Fruit fly (Drosophila melanogaster) whole organism, embryonic: ENCODE measurements around the gene CG9630.

ENCODE experiments used
- ATbp ChIP-seq: fragments of 200-800 bp; sonication (Bioruptor generic); optimal IDR thresholded peaks from 2 replicates; lab custom pipeline; 2017; ENCODE audit warnings: missing biosample characterization, mild to moderate bottlenecking, missing genetic modification characterization, missing genetic modification reagents
- CG10321 ChIP-seq: fragments of 200-800 bp; sonication (Bioruptor generic); IDR thresholded peaks from 2 replicates; pipeline ENCODE4 v1.3.6; 2022; ENCODE audit warnings: missing biosample characterization, missing genetic modification characterization
- CG14860 ChIP-seq: fragments of 200-800 bp; sonication (Bioruptor generic); IDR thresholded peaks from 3 replicates; pipeline ENCODE4 v1.3.6; 2022; ENCODE audit warnings: missing biosample characterization, missing genetic modification characterization; ENCODE audit not compliant: partially characterized antibody
- CG15269 ChIP-seq: fragments of 200-800 bp; sonication (Bioruptor generic); optimal IDR thresholded peaks from 2 replicates; lab custom pipeline; 2018; ENCODE audit warnings: missing biosample characterization, mild to moderate bottlenecking, missing genetic modification characterization, moderate library complexity
- CG17361 ChIP-seq: fragments of 200-800 bp; sonication (Bioruptor generic); IDR thresholded peaks from 3 replicates; pipeline ENCODE4 v1.3.6; 2022; ENCODE audit warnings: missing biosample characterization, missing genetic modification characterization
- CG1832 ChIP-seq: fragments of 200-800 bp; sonication (Bioruptor generic); optimal IDR thresholded peaks from 2 replicates; lab custom pipeline; 2017; ENCODE audit warnings: missing biosample characterization, mild to moderate bottlenecking, missing genetic modification characterization, inconsistent platforms
- CG32772 ChIP-seq: fragments of 200-800 bp; sonication (Bioruptor generic); IDR thresholded peaks from 2 replicates; pipeline ENCODE4 v1.3.6; 2022; ENCODE audit warnings: missing biosample characterization, missing genetic modification characterization
- CG34376 ChIP-seq: fragments of 200-800 bp; sonication (Bioruptor generic); optimal IDR thresholded peaks from 2 replicates; lab custom pipeline; 2018; ENCODE audit warnings: missing biosample characterization, mild to moderate bottlenecking, missing genetic modification characterization
- CG4360 ChIP-seq: fragments of 200-800 bp; sonication (Bioruptor generic); IDR thresholded peaks from 2 replicates; pipeline ENCODE4 v1.3.6; 2022; ENCODE audit warnings: missing biosample characterization, missing genetic modification characterization
- CG8359 ChIP-seq: fragments of 200-800 bp; sonication (Bioruptor generic); optimal IDR thresholded peaks from 2 replicates; lab custom pipeline; 2017; ENCODE audit warnings: missing biosample characterization, mild to moderate bottlenecking, missing genetic modification characterization, borderline replicate concordance
- CG9437 ChIP-seq: fragments of 200-800 bp; sonication (Bioruptor generic); optimal IDR thresholded peaks from 2 replicates; lab custom pipeline; 2018; ENCODE audit warnings: missing biosample characterization, mild to moderate bottlenecking, missing genetic modification characterization
- Nf-YC ChIP-seq: fragments of 200-800 bp; optimal IDR thresholded peaks from 3 replicates; lab custom pipeline; 2019; ENCODE audit warnings: missing biosample characterization, mild to moderate bottlenecking, missing genetic modification characterization, moderate library complexity
- Usf ChIP-seq: fragments of 200-800 bp; sonication (Bioruptor generic); optimal IDR thresholded peaks from 2 replicates; lab custom pipeline; 2017; ENCODE audit warnings: missing genotype, missing biosample characterization, missing genetic modification characterization
- dati ChIP-seq: fragments of 200-800 bp; sonication (Bioruptor generic); IDR thresholded peaks from 2 replicates; pipeline ENCODE4 v1.3.6; 2022; ENCODE audit warnings: missing biosample characterization, missing genetic modification characterization
- grn ChIP-seq: fragments of 200-800 bp; sonication (Bioruptor generic); optimal IDR thresholded peaks from 3 replicates; lab custom pipeline; 2017; ENCODE audit warnings: missing biosample characterization, missing genetic modification characterization
- kni ChIP-seq: fragments of 200-800 bp; sonication (Bioruptor generic); optimal IDR thresholded peaks from 3 replicates; lab custom pipeline; 2017; ENCODE audit warnings: mild to moderate bottlenecking, missing biosample characterization, missing genetic modification reagents, missing genetic modification characterization
- pan ChIP-seq, 4 experiments: fragments of >200 bp in 3 of 4; fragments of 200-800 bp in 1 of 4; sonication (Bioruptor generic) in 1 of 4; optimal IDR thresholded peaks in 3 of 4; IDR thresholded peaks in 1 of 4; 2 replicates each; pipeline versions ENCODE4 v1.3.6 to Lab custom; 2017 to 2022; ENCODE audit warnings: missing biosample characterization in 2 of 4, missing genetic modification characterization in 2 of 4, mixed read lengths in 1 of 4
- pnt ChIP-seq: fragments of 200-800 bp; sonication (Bioruptor generic); optimal IDR thresholded peaks from 3 replicates; lab custom pipeline; 2016; ENCODE audit warnings: missing biosample characterization, missing genetic modification characterization
- scrt ChIP-seq: fragments of 200-800 bp; sonication (Bioruptor generic); optimal IDR thresholded peaks from 2 replicates; lab custom pipeline; 2018; ENCODE audit warnings: missing biosample characterization, mild to moderate bottlenecking, missing genetic modification characterization, moderate library complexity
- sens ChIP-seq: fragments of 200-800 bp; sonication (Bioruptor generic); peaks from one replicate; lab custom pipeline; 2016; ENCODE audit warnings: missing biosample characterization, missing genetic modification characterization
- vvl ChIP-seq: fragments of 200-800 bp; sonication (Bioruptor generic); IDR thresholded peaks from 2 replicates; pipeline ENCODE4 v1.3.6; 2022; ENCODE audit warnings: missing biosample characterization, missing genetic modification characterization

CG9630 gene

DNA sequence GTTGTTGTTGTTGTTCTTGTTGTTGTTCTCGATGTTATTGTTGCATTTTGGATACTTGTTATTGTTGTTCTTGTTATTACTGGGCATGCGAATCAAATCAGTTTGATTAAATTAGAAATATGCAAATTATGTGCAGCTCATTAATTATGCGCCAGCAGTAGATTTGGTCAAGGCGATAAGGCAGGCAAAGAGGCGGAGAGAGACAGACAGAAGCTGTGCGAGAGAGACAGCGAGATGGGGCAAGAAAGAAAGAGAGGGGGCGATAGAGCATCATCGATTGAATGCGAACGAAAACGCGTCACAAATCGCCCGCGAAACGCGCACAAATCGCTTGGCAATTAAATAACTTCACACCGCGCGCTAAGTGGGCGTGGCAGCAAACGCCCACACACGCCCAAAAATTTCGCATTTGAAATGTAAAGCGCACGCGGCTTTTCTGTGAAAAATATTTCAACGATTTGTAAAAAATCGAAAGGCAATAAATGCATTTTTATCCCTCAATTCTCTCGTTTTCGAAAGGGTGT lies 46.6 kb downstream of the CG9630 start:
- TF ChIP-seq CG32772 (GFP tag; lab: Robert Waterston, UW), result no peak
- peak; percentile 42 for TF ChIP-seq Nf-YC (tag; lab: Kevin White, UChicago)
- TF ChIP-seq pan (optimal IDR thresholded peaks at IDR 0.05; lab: Kevin White, UChicago), result no peak
- no peak for TF ChIP-seq pan (GFP tag; optimal IDR thresholded peaks at IDR 0.05 in 1 of 2, IDR thresholded peaks at IDR 0.05 in 1 of 2)
- peak; percentile 58 for TF ChIP-seq CG1832 (GFP tag; lab: Kevin White, UChicago)
- peak; percentile 40; the same call in 1 of the 2 replicates for TF ChIP-seq vvl (GFP tag; lab: Robert Waterston, UW)
- peak; percentile 23; the same call in 1 of the 2 replicates for TF ChIP-seq CG10321 (GFP tag; lab: Robert Waterston, UW)
- 0 out of 2 replicates have a peak, but pooled peaks have one; percentile 16 for TF ChIP-seq CG4360 (GFP tag; lab: Robert Waterston, UW)
- TF ChIP-seq grn (GFP tag; lab: Kevin White, UChicago), result peak; percentile 67
- TF ChIP-seq CG8359 (GFP tag; lab: Kevin White, UChicago), result peak; percentile 99

DNA sequence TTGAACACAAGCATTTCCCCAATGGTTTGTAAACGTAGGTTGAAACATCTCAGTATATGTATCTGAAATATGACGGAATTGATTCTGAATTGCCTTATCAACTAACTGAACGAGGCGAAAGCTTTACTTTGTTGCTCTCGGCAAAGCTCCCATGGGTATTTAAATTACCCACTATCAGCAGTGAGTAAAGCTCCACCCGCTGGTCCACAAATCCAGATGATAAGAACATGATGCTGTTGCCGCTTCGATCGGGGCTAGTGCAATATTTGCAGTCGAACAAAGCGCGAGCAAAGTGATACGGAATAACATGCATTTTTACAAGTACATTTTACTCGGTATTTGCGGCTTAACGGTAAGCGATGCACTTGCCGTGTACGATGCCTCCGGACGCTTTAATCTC lies 49.8 kb downstream of the CG9630 start, which contains the start of gene CG18249:
CG18249 (plus strand) TSS at position 256 of the 400 bp plus-strand sequence.
- no peak for TF ChIP-seq dati (GFP tag; lab: Robert Waterston, UW)
- TF ChIP-seq scrt, result no peak
- TF ChIP-seq CG15269 (tag; lab: Kevin White, UChicago), result no peak
- TF ChIP-seq kni (GFP tag; lab: Kevin White, UChicago), result no peak
- peak; percentile 11 for TF ChIP-seq CG34376
- peak; percentile 3 for TF ChIP-seq ATbp (GFP tag; lab: Kevin White, UChicago)
- TF ChIP-seq CG17361 (GFP tag; lab: Robert Waterston, UW), result no peak
- TF ChIP-seq sens (GFP tag; lab: Kevin White, UChicago), result peak; percentile 44
- no peak for TF ChIP-seq CG9437 (GFP tag; lab: Kevin White, UChicago)
- no peak for TF ChIP-seq CG14860
- TF ChIP-seq pnt (GFP tag; lab: Kevin White, UChicago), result no peak
- TF ChIP-seq Usf (GFP tag; lab: Kevin White, UChicago), result no peak
